Worm (Caenorhabditis elegans) whole organism, L1 larva: Measurements from ENCODE around the gene ZK829.9.

Experiments used
- C04F5.9 ChIP-seq: sonication (generic microtip); optimal IDR thresholded peaks from 2 replicates; lab custom pipeline; 2016; ENCODE audit warnings: missing genetic modification characterization, missing compliant biosample characterization
- C16A3.4 ChIP-seq: fragments of 150-350 bp; optimal IDR thresholded peaks from 2 replicates; lab custom pipeline; 2014; ENCODE audit warnings: missing biosample characterization, missing genetic modification characterization
- C34B4.2 ChIP-seq: sonication (generic microtip); optimal IDR thresholded peaks from 2 replicates; lab custom pipeline; 2017; ENCODE audit warnings: mild to moderate bottlenecking, missing genetic modification characterization, missing compliant biosample characterization
- F16B12.6 ChIP-seq: fragments of 150-350 bp; optimal IDR thresholded peaks from 2 replicates; lab custom pipeline; 2014; ENCODE audit warnings: missing biosample characterization, missing genetic modification characterization
- Y116A8C.19 ChIP-seq: sonication (generic microtip); optimal IDR thresholded peaks from 2 replicates; lab custom pipeline; 2016; ENCODE audit warnings: missing compliant biosample characterization, missing genetic modification characterization, borderline replicate concordance
- aha-1 ChIP-seq: fragments of 150-350 bp; optimal IDR thresholded peaks from 2 replicates; lab custom pipeline; 2014; ENCODE audit warnings: missing biosample characterization, missing genetic modification characterization
- alr-1 ChIP-seq: fragments of 200-800 bp; sonication (Bioruptor generic); optimal IDR thresholded peaks from 2 replicates; lab custom pipeline; 2018; ENCODE audit warnings: borderline replicate concordance, mild to moderate bottlenecking, missing genetic modification characterization, missing compliant biosample characterization
- aly-2 ChIP-seq: fragments of 150-350 bp; optimal IDR thresholded peaks from 2 replicates; lab custom pipeline; 2014; ENCODE audit warnings: missing biosample characterization, missing genetic modification characterization
- ama-1 ChIP-seq: fragments of 150-350 bp; optimal IDR thresholded peaks from 2 replicates; lab custom pipeline; 2014
- blmp-1 ChIP-seq: fragments of 150-350 bp; optimal IDR thresholded peaks from 2 replicates; lab custom pipeline; 2014; ENCODE audit warnings: missing biosample characterization, missing genetic modification characterization
- ceh-63 ChIP-seq: fragments of 200-800 bp; sonication (Bioruptor generic); optimal IDR thresholded peaks from 2 replicates; lab custom pipeline; 2018; ENCODE audit warnings: mild to moderate bottlenecking, missing genetic modification characterization, missing compliant biosample characterization
- ceh-90 ChIP-seq: sonication (generic microtip); optimal IDR thresholded peaks from 2 replicates; lab custom pipeline; 2016; ENCODE audit warnings: missing genetic modification characterization, missing compliant biosample characterization
- ces-1 ChIP-seq: fragments of 150-350 bp; optimal IDR thresholded peaks from 2 replicates; lab custom pipeline; 2014; ENCODE audit warnings: missing biosample characterization, missing genetic modification reagents, missing genetic modification characterization
- dpl-1 ChIP-seq, 3 experiments: fragments of 150-350 bp in 2 of 3; sonication (generic microtip) in 1 of 3; optimal IDR thresholded peaks; 2 replicates each; lab custom pipeline; 2014 to 2017; ENCODE audit warnings: missing biosample characterization in 3 of 3, missing genetic modification characterization in 3 of 3, missing genetic modification reagents in 3 of 3
- dsc-1 ChIP-seq: sonication (generic microtip); optimal IDR thresholded peaks from 2 replicates; lab custom pipeline; 2016; ENCODE audit warnings: mild to moderate bottlenecking, missing genetic modification characterization, missing compliant biosample characterization
- efl-1 ChIP-seq, 4 experiments: fragments of 150-350 bp; optimal IDR thresholded peaks in 3 of 4; peaks in 1 of 4; 1 replicate in 1 of 4; 2 replicates in 3 of 4; lab custom pipeline; 2014; ENCODE audit warnings: missing biosample characterization in 2 of 4, missing genetic modification characterization in 2 of 4, missing genetic modification reagents in 2 of 4
- elt-2 ChIP-seq: sonication (generic microtip); optimal IDR thresholded peaks from 2 replicates; lab custom pipeline; 2016; ENCODE audit warnings: missing genetic modification characterization, mild to moderate bottlenecking, inconsistent platforms, missing compliant biosample characterization, missing genetic modification reagents
- elt-3 ChIP-seq, 6 experiments: fragments of 150-350 bp in 1 of 6; sonication (generic microtip); optimal IDR thresholded peaks; 2 replicates each; lab custom pipeline; 2017 to 2018; ENCODE audit warnings: missing biosample characterization in 6 of 6, missing genetic modification characterization in 6 of 6, inconsistent platforms in 1 of 6
- ets-5 ChIP-seq: fragments of 200-800 bp; sonication (Bioruptor generic); IDR thresholded peaks from 2 replicates; pipeline ENCODE4 v1.3.6; 2022; ENCODE audit warnings: missing genetic modification characterization, missing compliant biosample characterization
- fkh-4 ChIP-seq: sonication (generic microtip); optimal IDR thresholded peaks from 2 replicates; lab custom pipeline; 2016; ENCODE audit warnings: missing compliant biosample characterization, missing genetic modification characterization, borderline replicate concordance
- fos-1 ChIP-seq: fragments of 150-350 bp; optimal IDR thresholded peaks from 2 replicates; lab custom pipeline; 2014; ENCODE audit warnings: missing biosample characterization, missing genetic modification characterization
- grh-1 ChIP-seq: fragments of 200-800 bp; sonication (Bioruptor generic); IDR thresholded peaks from 2 replicates; pipeline ENCODE4 v1.3.6; 2022; ENCODE audit warnings: missing genetic modification reagents, missing genetic modification characterization, missing compliant biosample characterization
- isw-1 ChIP-seq: fragments of 200-800 bp; sonication (Bioruptor generic); IDR thresholded peaks from 2 replicates; pipeline ENCODE4 v1.3.6; 2022; ENCODE audit warnings: missing genetic modification characterization, missing compliant biosample characterization
- jun-1 ChIP-seq: fragments of 150-350 bp; optimal IDR thresholded peaks from 2 replicates; lab custom pipeline; 2014; ENCODE audit warnings: missing biosample characterization, missing genetic modification reagents, missing genetic modification characterization
- lin-13 ChIP-seq: fragments of 150-350 bp; optimal IDR thresholded peaks from 2 replicates; lab custom pipeline; 2014; ENCODE audit warnings: missing biosample characterization, missing genetic modification reagents, missing genetic modification characterization
- lin-15B ChIP-seq: fragments of 150-350 bp; sonication (generic microtip); optimal IDR thresholded peaks from 3 replicates; lab custom pipeline; 2014; ENCODE audit warnings: missing biosample characterization, missing genetic modification characterization
- lin-35 ChIP-seq, 2 experiments: fragments of 150-350 bp; optimal IDR thresholded peaks; 2 replicates each; lab custom pipeline; 2014; ENCODE audit warnings: missing biosample characterization in 2 of 2, missing genetic modification characterization in 2 of 2, missing genetic modification reagents in 2 of 2
- lin-39 ChIP-seq: fragments of 150-350 bp; optimal IDR thresholded peaks from 2 replicates; lab custom pipeline; 2014; ENCODE audit warnings: missing biosample characterization, missing genetic modification reagents, missing genetic modification characterization
- lir-3 ChIP-seq: sonication (generic microtip); optimal IDR thresholded peaks from 2 replicates; lab custom pipeline; 2016; ENCODE audit warnings: mild to moderate bottlenecking, missing genetic modification characterization, moderate library complexity, missing compliant biosample characterization; ENCODE audit not compliant: poor library complexity
- lsy-2 ChIP-seq, 2 experiments: fragments of 150-350 bp; optimal IDR thresholded peaks; 2 replicates each; lab custom pipeline; 2014; ENCODE audit warnings: missing biosample characterization in 2 of 2, missing genetic modification characterization in 2 of 2
- mab-9 ChIP-seq: fragments of 200-800 bp; sonication (Bioruptor generic); IDR thresholded peaks from 2 replicates; pipeline ENCODE4 v1.3.6; 2022; ENCODE audit warnings: missing genetic modification reagents, missing genetic modification characterization, missing compliant biosample characterization
- mef-2 ChIP-seq: fragments of 150-350 bp; optimal IDR thresholded peaks from 2 replicates; lab custom pipeline; 2014; ENCODE audit warnings: missing biosample characterization, missing genetic modification characterization
- nhr-11 ChIP-seq: fragments of 150-350 bp; optimal IDR thresholded peaks from 2 replicates; lab custom pipeline; 2014; ENCODE audit warnings: missing biosample characterization, missing genetic modification characterization
- nhr-12 ChIP-seq: sonication (generic microtip); optimal IDR thresholded peaks from 2 replicates; lab custom pipeline; 2017; ENCODE audit warnings: missing biosample characterization, missing genetic modification characterization
- nhr-19 ChIP-seq: fragments of 200-800 bp; sonication (Bioruptor generic); conservative IDR thresholded peaks from 2 replicates; pipeline ENCODE4 v1.3.6; 2022; ENCODE audit warnings: missing genetic modification characterization, missing compliant biosample characterization
- nhr-20 ChIP-seq: sonication (generic microtip); optimal IDR thresholded peaks from 2 replicates; lab custom pipeline; 2016; ENCODE audit warnings: mild to moderate bottlenecking, missing genetic modification characterization, missing compliant biosample characterization
- nhr-237 ChIP-seq: fragments of 150-350 bp; optimal IDR thresholded peaks from 2 replicates; lab custom pipeline; 2014; ENCODE audit warnings: missing biosample characterization, missing genetic modification characterization
- nhr-28 ChIP-seq: fragments of 150-350 bp; optimal IDR thresholded peaks from 2 replicates; lab custom pipeline; 2014; ENCODE audit warnings: missing biosample characterization, missing genetic modification characterization
- nhr-47 ChIP-seq: sonication (generic microtip); optimal IDR thresholded peaks from 2 replicates; lab custom pipeline; 2016; ENCODE audit warnings: mild to moderate bottlenecking, missing genetic modification characterization, moderate library complexity, missing compliant biosample characterization
- nhr-76 ChIP-seq: sonication (generic microtip); optimal IDR thresholded peaks from 2 replicates; lab custom pipeline; 2017; ENCODE audit warnings: missing biosample characterization, missing genetic modification characterization
- pag-3 ChIP-seq: sonication (generic microtip); optimal IDR thresholded peaks from 2 replicates; lab custom pipeline; 2017; ENCODE audit warnings: missing genetic modification characterization, mild to moderate bottlenecking, missing compliant biosample characterization, antibody characterized with exemption, borderline replicate concordance; ENCODE audit not compliant: insufficient read depth
- pqm-1 ChIP-seq: sonication (generic microtip); optimal IDR thresholded peaks from 3 replicates; lab custom pipeline; 2017; ENCODE audit warnings: missing biosample characterization, missing genetic modification characterization
- skn-1 ChIP-seq: fragments of 150-350 bp; optimal IDR thresholded peaks from 2 replicates; lab custom pipeline; 2014; ENCODE audit warnings: missing biosample characterization, missing genetic modification characterization
- snpc-4 ChIP-seq: fragments of 150-350 bp; optimal IDR thresholded peaks from 2 replicates; lab custom pipeline; 2014; ENCODE audit warnings: missing biosample characterization, missing genetic modification characterization
- snu-23 ChIP-seq: sonication (generic microtip); optimal IDR thresholded peaks from 2 replicates; lab custom pipeline; 2016; ENCODE audit warnings: missing genetic modification characterization, missing compliant biosample characterization
- sox-4 ChIP-seq: sonication (generic microtip); optimal IDR thresholded peaks from 2 replicates; lab custom pipeline; 2016; ENCODE audit warnings: missing genetic modification characterization, missing compliant biosample characterization
- sptf-1 ChIP-seq: fragments of 150-350 bp; optimal IDR thresholded peaks from 2 replicates; lab custom pipeline; 2014; ENCODE audit warnings: missing biosample characterization, missing genetic modification characterization
- sup-37 ChIP-seq: fragments of 200-800 bp; sonication (Bioruptor generic); optimal IDR thresholded peaks from 2 replicates; lab custom pipeline; 2018; ENCODE audit warnings: mild to moderate bottlenecking, missing genetic modification characterization, missing compliant biosample characterization
- tlp-1 ChIP-seq: fragments of 150-350 bp; optimal IDR thresholded peaks from 2 replicates; lab custom pipeline; 2014; ENCODE audit warnings: missing biosample characterization, missing genetic modification characterization
- unc-130 ChIP-seq: fragments of 150-350 bp; optimal IDR thresholded peaks from 2 replicates; lab custom pipeline; 2017; ENCODE audit warnings: missing biosample characterization, missing genetic modification characterization, inconsistent platforms
- unc-62 ChIP-seq: fragments of 150-350 bp; optimal IDR thresholded peaks from 2 replicates; lab custom pipeline; 2014; ENCODE audit warnings: missing biosample characterization, missing genetic modification reagents, missing genetic modification characterization
- unc-86 ChIP-seq: sonication (generic microtip); optimal IDR thresholded peaks from 2 replicates; lab custom pipeline; 2016; ENCODE audit warnings: missing genetic modification characterization, missing compliant biosample characterization
- unc-98 ChIP-seq: fragments of 200-800 bp; sonication (Bioruptor generic); IDR thresholded peaks from 2 replicates; pipeline ENCODE4 v1.3.6; 2022; ENCODE audit warnings: missing genetic modification characterization, missing compliant biosample characterization
- zag-1 ChIP-seq: fragments of 150-350 bp; optimal IDR thresholded peaks from 2 replicates; lab custom pipeline; 2014; ENCODE audit warnings: missing biosample characterization, missing genetic modification characterization

The ZK829.9 gene

ce11 chrIV:11928388-11928787 lies 41.9 kb upstream of the ZK829.9 start:
- TF ChIP-seq lsy-2 (tag; optimal IDR thresholded peaks at IDR 0.05; lab: Kevin White, UChicago), result peak in 1 of 2 experiments; percentile 66
- no peak for TF ChIP-seq dsc-1 (tag; lab: Kevin White, UChicago)
- no peak for TF ChIP-seq unc-130
- TF ChIP-seq lin-35 (GFP tag; optimal IDR thresholded peaks at IDR 0.05; lab: Kevin White, UChicago), result peak; percentile 36 to 76
- no peak for TF ChIP-seq C34B4.2 (tag; lab: Kevin White, UChicago)
- TF ChIP-seq pag-3 (tag; lab: Kevin White, UChicago), result no peak
- TF ChIP-seq zag-1 (tag; lab: Kevin White, UChicago), result no peak
- peak; percentile 11 for TF ChIP-seq lin-13
- TF ChIP-seq mef-2 (tag; lab: Kevin White, UChicago), result no peak
- TF ChIP-seq snu-23 (GFP tag; lab: Kevin White, UChicago), result peak; percentile 76
- TF ChIP-seq C16A3.4 (tag; lab: Kevin White, UChicago), result peak; percentile 43
- no peak for TF ChIP-seq isw-1 (GFP tag; lab: Robert Waterston, UW)
- TF ChIP-seq unc-86 (tag; lab: Kevin White, UChicago), result no peak
- peak in 2 of 6 experiments; percentile 20 to 21 for TF ChIP-seq elt-3 (tag; optimal IDR thresholded peaks at IDR 0.05; lab: Kevin White, UChicago)
- TF ChIP-seq mab-9 (GFP tag; lab: Robert Waterston, UW), result no peak
- TF ChIP-seq F16B12.6 (tag; lab: Kevin White, UChicago), result no peak
- TF ChIP-seq fkh-4 (tag; lab: Kevin White, UChicago), result no peak
- no peak for TF ChIP-seq Y116A8C.19 (tag; lab: Kevin White, UChicago)
- no peak for TF ChIP-seq ama-1
- peak; percentile 56 for TF ChIP-seq nhr-47 (tag; lab: Kevin White, UChicago)
- no peak for TF ChIP-seq nhr-12 (tag; lab: Kevin White, UChicago)
- TF ChIP-seq aha-1, result no peak
- no peak for TF ChIP-seq alr-1 (tag; lab: Kevin White, UChicago)
- no peak for TF ChIP-seq ces-1
- peak; percentile 32 for TF ChIP-seq elt-2 (tag; lab: Kevin White, UChicago)
- TF ChIP-seq nhr-76 (tag; lab: Kevin White, UChicago), result no peak
- TF ChIP-seq efl-1 (optimal IDR thresholded peaks at IDR 0.05; lab: Kevin White, UChicago), result peak; percentile 27 to 46
- peak; percentile 6 to 88 for TF ChIP-seq efl-1 (GFP tag; optimal IDR thresholded peaks at IDR 0.05 in 1 of 2; lab: Kevin White, UChicago)
- TF ChIP-seq pqm-1 (tag; lab: Kevin White, UChicago), result no peak
- TF ChIP-seq blmp-1 (tag; lab: Kevin White, UChicago), result peak; percentile 19
- no peak for TF ChIP-seq snpc-4
- no peak for TF ChIP-seq ceh-63 (GFP tag; lab: Kevin White, UChicago)
- TF ChIP-seq nhr-28 (tag; lab: Kevin White, UChicago), result no peak
- no peak for TF ChIP-seq tlp-1 (tag; lab: Kevin White, UChicago)
- TF ChIP-seq dpl-1 (GFP tag; optimal IDR thresholded peaks at IDR 0.05; lab: Kevin White, UChicago), result peak in 2 of 3 experiments; percentile 14 to 16
- TF ChIP-seq grh-1, result peak; percentile 27; the same call in 1 of the 2 replicates
- TF ChIP-seq sup-37 (GFP tag; lab: Kevin White, UChicago), result no peak
- no peak for TF ChIP-seq aly-2 (tag; lab: Kevin White, UChicago)
- no peak for TF ChIP-seq nhr-11 (tag; lab: Kevin White, UChicago)
- no peak for TF ChIP-seq ets-5 (GFP tag; lab: Robert Waterston, UW)
- no peak for TF ChIP-seq unc-62 (GFP tag; lab: Kevin White, UChicago)
- no peak for TF ChIP-seq unc-98 (GFP tag; lab: Robert Waterston, UW)
- TF ChIP-seq lin-39 (tag; lab: Kevin White, UChicago), result no peak
- TF ChIP-seq fos-1 (tag; lab: Kevin White, UChicago), result peak; percentile 49
- no peak for TF ChIP-seq lin-15B (tag; lab: Kevin White, UChicago)
- no peak for TF ChIP-seq sox-4
- peak; percentile 8 for TF ChIP-seq jun-1 (tag; lab: Kevin White, UChicago)
- no peak for TF ChIP-seq ceh-90 (tag; lab: Kevin White, UChicago)
- TF ChIP-seq C04F5.9 (tag; lab: Kevin White, UChicago), result no peak
- TF ChIP-seq lir-3, result no peak
- no peak for TF ChIP-seq nhr-237
- peak; percentile 63 for TF ChIP-seq nhr-19
- TF ChIP-seq skn-1 (tag; lab: Kevin White, UChicago), result peak; percentile 55
- no peak for TF ChIP-seq sptf-1 (tag; lab: Kevin White, UChicago)
- peak; percentile 94 for TF ChIP-seq nhr-20 (tag; lab: Kevin White, UChicago)
